Worm (Caenorhabditis elegans) whole organism, L2 larva: ENCODE measurements around the gene gpa-17.

Experiments used
- C34F6.9 ChIP-seq: fragments of 150-350 bp; optimal IDR thresholded peaks from 2 replicates; lab custom pipeline; 2014; ENCODE audit warnings: missing biosample characterization, missing genetic modification characterization
- F13H6.1 ChIP-seq: sonication (generic microtip); optimal IDR thresholded peaks from 2 replicates; lab custom pipeline; 2016; ENCODE audit warnings: missing genetic modification characterization, missing compliant biosample characterization
- R02D3.7 ChIP-seq: fragments of 150-350 bp; optimal IDR thresholded peaks from 2 replicates; lab custom pipeline; 2014; ENCODE audit warnings: missing biosample characterization, missing genetic modification characterization
- Y55F3AM.14 ChIP-seq: fragments of 200-800 bp; sonication (Bioruptor generic); optimal IDR thresholded peaks from 2 replicates; lab custom pipeline; 2018; ENCODE audit warnings: mild to moderate bottlenecking, missing genetic modification characterization, missing compliant biosample characterization
- ZK546.5 ChIP-seq: sonication (generic microtip); optimal IDR thresholded peaks from 2 replicates; lab custom pipeline; 2017; ENCODE audit warnings: missing biosample characterization, missing genetic modification characterization
- alr-1 ChIP-seq: fragments of 150-350 bp; optimal IDR thresholded peaks from 2 replicates; lab custom pipeline; 2014; ENCODE audit warnings: missing biosample characterization, missing genetic modification characterization
- aly-2 ChIP-seq: fragments of 150-350 bp; optimal IDR thresholded peaks from 2 replicates; lab custom pipeline; 2014; ENCODE audit warnings: missing biosample characterization, missing genetic modification characterization
- ama-1 ChIP-seq: fragments of 150-350 bp; optimal IDR thresholded peaks from 2 replicates; lab custom pipeline; 2018; ENCODE audit warnings: inconsistent platforms
- blmp-1 ChIP-seq: sonication (generic microtip); optimal IDR thresholded peaks from 2 replicates; lab custom pipeline; 2017; ENCODE audit warnings: missing genetic modification characterization, mild to moderate bottlenecking, missing compliant biosample characterization, antibody characterized with exemption, moderate library complexity; ENCODE audit not compliant: insufficient read depth
- ceh-16 ChIP-seq: fragments of 150-350 bp; optimal IDR thresholded peaks from 2 replicates; lab custom pipeline; 2014; ENCODE audit warnings: missing biosample characterization, missing genetic modification characterization
- ceh-82 ChIP-seq: fragments of 150-350 bp; optimal IDR thresholded peaks from 2 replicates; lab custom pipeline; 2014; ENCODE audit warnings: missing biosample characterization, missing genetic modification characterization
- crh-2 ChIP-seq: sonication (generic microtip); optimal IDR thresholded peaks from 2 replicates; lab custom pipeline; 2017; ENCODE audit warnings: missing biosample characterization, missing genetic modification characterization
- dmd-4 ChIP-seq: sonication (generic microtip); optimal IDR thresholded peaks from 2 replicates; lab custom pipeline; 2017; ENCODE audit warnings: missing biosample characterization, missing genetic modification characterization
- egl-27 ChIP-seq: sonication (generic microtip); optimal IDR thresholded peaks from 3 replicates; lab custom pipeline; 2017; ENCODE audit warnings: missing biosample characterization, missing genetic modification reagents, missing genetic modification characterization
- elt-1 ChIP-seq: fragments of 150-350 bp; optimal IDR thresholded peaks from 2 replicates; lab custom pipeline; 2014; ENCODE audit warnings: missing biosample characterization, missing genetic modification characterization
- elt-3 ChIP-seq: sonication (generic microtip); optimal IDR thresholded peaks from 2 replicates; lab custom pipeline; 2017; ENCODE audit warnings: missing biosample characterization, missing genetic modification characterization
- fos-1 ChIP-seq: fragments of 150-350 bp; optimal IDR thresholded peaks from 2 replicates; lab custom pipeline; 2014; ENCODE audit warnings: missing biosample characterization, missing genetic modification characterization
- gmeb-1 ChIP-seq: fragments of 150-350 bp; optimal IDR thresholded peaks from 2 replicates; lab custom pipeline; 2014; ENCODE audit warnings: missing biosample characterization, missing genetic modification characterization
- lin-11 ChIP-seq: fragments of 150-350 bp; sonication (generic microtip); optimal IDR thresholded peaks from 2 replicates; lab custom pipeline; 2014; ENCODE audit warnings: missing biosample characterization, missing genetic modification characterization, inconsistent platforms, mixed read lengths
- lin-13 ChIP-seq: fragments of 150-350 bp; optimal IDR thresholded peaks from 2 replicates; lab custom pipeline; 2014; ENCODE audit warnings: missing biosample characterization, missing genetic modification reagents, missing genetic modification characterization
- lin-39 ChIP-seq: fragments of 150-350 bp; optimal IDR thresholded peaks from 2 replicates; lab custom pipeline; 2014; ENCODE audit warnings: missing biosample characterization, missing genetic modification reagents, missing genetic modification characterization
- lsy-2 ChIP-seq, 2 experiments: fragments of 150-350 bp in 1 of 2; sonication (generic microtip) in 1 of 2; optimal IDR thresholded peaks; 2 replicates each; lab custom pipeline; 2014 to 2017; ENCODE audit warnings: missing biosample characterization in 2 of 2, missing genetic modification characterization in 2 of 2
- mab-5 ChIP-seq: fragments of 150-350 bp; optimal IDR thresholded peaks from 2 replicates; lab custom pipeline; 2014; ENCODE audit warnings: missing biosample characterization, missing genetic modification characterization
- mbf-1 ChIP-seq: sonication (generic microtip); optimal IDR thresholded peaks from 2 replicates; lab custom pipeline; 2017; ENCODE audit warnings: missing biosample characterization, missing genetic modification characterization
- mdl-1 ChIP-seq, 2 experiments: fragments of 150-350 bp in 1 of 2; sonication (generic microtip) in 1 of 2; optimal IDR thresholded peaks; 2 replicates each; lab custom pipeline; 2017; ENCODE audit warnings: missing biosample characterization in 2 of 2, missing genetic modification characterization in 2 of 2
- nhr-10 ChIP-seq: sonication (generic microtip); optimal IDR thresholded peaks from 2 replicates; lab custom pipeline; 2017; ENCODE audit warnings: missing biosample characterization, missing genetic modification characterization
- nhr-11 ChIP-seq: fragments of 150-350 bp; optimal IDR thresholded peaks from 2 replicates; lab custom pipeline; 2014; ENCODE audit warnings: missing biosample characterization, missing genetic modification characterization
- nhr-12 ChIP-seq: fragments of 150-350 bp; optimal IDR thresholded peaks from 2 replicates; lab custom pipeline; 2014; ENCODE audit warnings: missing biosample characterization, missing genetic modification characterization
- nhr-129 ChIP-seq: fragments of 150-350 bp; optimal IDR thresholded peaks from 2 replicates; lab custom pipeline; 2014; ENCODE audit warnings: missing biosample characterization, missing genetic modification characterization
- nhr-21 ChIP-seq: fragments of 150-350 bp; optimal IDR thresholded peaks from 2 replicates; lab custom pipeline; 2014; ENCODE audit warnings: missing biosample characterization, missing genetic modification characterization
- nhr-23 ChIP-seq: fragments of 150-350 bp; optimal IDR thresholded peaks from 2 replicates; lab custom pipeline; 2014; ENCODE audit warnings: missing biosample characterization, missing genetic modification reagents, missing genetic modification characterization
- nhr-237 ChIP-seq: fragments of 150-350 bp; optimal IDR thresholded peaks from 2 replicates; lab custom pipeline; 2014; ENCODE audit warnings: missing biosample characterization, missing genetic modification characterization
- nhr-25 ChIP-seq: fragments of 150-350 bp; sonication (generic microtip); optimal IDR thresholded peaks from 3 replicates; lab custom pipeline; 2014; ENCODE audit warnings: missing biosample characterization, missing genetic modification characterization
- nhr-6 ChIP-seq: fragments of 150-350 bp; optimal IDR thresholded peaks from 2 replicates; lab custom pipeline; 2014; ENCODE audit warnings: missing biosample characterization, missing genetic modification characterization
- nhr-77 ChIP-seq: fragments of 150-350 bp; optimal IDR thresholded peaks from 2 replicates; lab custom pipeline; 2014; ENCODE audit warnings: missing biosample characterization, missing genetic modification characterization
- peb-1 ChIP-seq: fragments of 150-350 bp; optimal IDR thresholded peaks from 2 replicates; lab custom pipeline; 2014; ENCODE audit warnings: missing biosample characterization, missing genetic modification characterization
- sem-4 ChIP-seq: fragments of 150-350 bp; optimal IDR thresholded peaks from 2 replicates; lab custom pipeline; 2014; ENCODE audit warnings: missing biosample characterization, missing genetic modification reagents, missing genetic modification characterization
- skn-1 ChIP-seq: sonication (generic microtip); optimal IDR thresholded peaks from 2 replicates; lab custom pipeline; 2017; ENCODE audit warnings: missing biosample characterization, missing genetic modification characterization
- sma-3 ChIP-seq: sonication (generic microtip); optimal IDR thresholded peaks from 2 replicates; lab custom pipeline; 2016; ENCODE audit warnings: missing genetic modification reagents, missing genetic modification characterization, missing compliant biosample characterization
- sma-9 ChIP-seq, 2 experiments: fragments of 150-350 bp in 1 of 2; sonication (generic microtip) in 1 of 2; optimal IDR thresholded peaks; 2 replicates each; lab custom pipeline; 2014 to 2016; ENCODE audit warnings: missing genetic modification characterization in 2 of 2, mild to moderate bottlenecking in 1 of 2, missing biosample characterization in 1 of 2, missing compliant biosample characterization in 1 of 2, missing genetic modification reagents in 1 of 2, moderate library complexity in 1 of 2
- snpc-4 ChIP-seq: fragments of 150-350 bp; optimal IDR thresholded peaks from 2 replicates; lab custom pipeline; 2014; ENCODE audit warnings: missing biosample characterization, missing genetic modification characterization
- unc-39 ChIP-seq: fragments of 150-350 bp; optimal IDR thresholded peaks from 2 replicates; lab custom pipeline; 2014; ENCODE audit warnings: missing biosample characterization, missing genetic modification characterization
- unc-55 ChIP-seq: fragments of 150-350 bp; sonication (generic microtip); optimal IDR thresholded peaks from 3 replicates; lab custom pipeline; 2014; ENCODE audit warnings: missing biosample characterization, missing genetic modification reagents, missing genetic modification characterization
- unc-62 ChIP-seq: fragments of 150-350 bp; optimal IDR thresholded peaks from 2 replicates; lab custom pipeline; 2014; ENCODE audit warnings: missing biosample characterization, missing genetic modification reagents, missing genetic modification characterization
- zag-1 ChIP-seq: fragments of 150-350 bp; optimal IDR thresholded peaks from 2 replicates; lab custom pipeline; 2014; ENCODE audit warnings: missing biosample characterization, missing genetic modification characterization
- ztf-1 ChIP-seq: fragments of 200-800 bp; sonication (Bioruptor generic); conservative IDR thresholded peaks from 2 replicates; pipeline ENCODE4 v1.3.6; 2022; ENCODE audit warnings: missing genetic modification characterization, missing compliant biosample characterization
- ztf-11 ChIP-seq: sonication (generic microtip); optimal IDR thresholded peaks from 2 replicates; lab custom pipeline; 2017; ENCODE audit warnings: missing biosample characterization, missing genetic modification characterization
- ztf-4 ChIP-seq: fragments of 150-350 bp; optimal IDR thresholded peaks from 2 replicates; lab custom pipeline; 2014; ENCODE audit warnings: missing biosample characterization, missing genetic modification characterization

Gene gpa-17

ce11 chrIII:2596984-2597454, 10.7 kb downstream of the gpa-17 start, which contains the start of gene apb-1:
apb-1 (minus strand) TSS chrIII:2597034.
- TF ChIP-seq nhr-77 (peak; percentile 78), nhr-23 (tag; lab: Kevin White, UChicago) (no peak), nhr-237 (peak; percentile 48), sma-3 (GFP tag; lab: Kevin White, UChicago) (peak; percentile 93), nhr-25 (tag; lab: Kevin White, UChicago) (peak; percentile 86), ztf-4 (tag; lab: Kevin White, UChicago) (peak; percentile 80), unc-39 (no peak), dmd-4 (tag; lab: Kevin White, UChicago) (peak; percentile 68), lin-11 (tag; lab: Kevin White, UChicago) (peak; percentile 94), nhr-12 (tag; lab: Kevin White, UChicago) (no peak), peb-1 (no peak), unc-62 (GFP tag; lab: Kevin White, UChicago) (peak; percentile 36), unc-55 (GFP tag; lab: Kevin White, UChicago) (peak; percentile 98), nhr-21 (tag; lab: Kevin White, UChicago) (peak; percentile 92), alr-1 (tag; lab: Kevin White, UChicago) (no peak), blmp-1 (tag; lab: Kevin White, UChicago) (peak; percentile 68), F13H6.1 (peak; percentile 91), nhr-10 (tag; lab: Kevin White, UChicago) (peak; percentile 65), mbf-1 (tag; lab: Kevin White, UChicago) (peak; percentile 23), R02D3.7 (tag; lab: Kevin White, UChicago) (peak; percentile 76), snpc-4 (tag; lab: Kevin White, UChicago) (peak; percentile 61), C34F6.9 (tag; lab: Kevin White, UChicago) (peak; percentile 98), lsy-2 (tag; optimal IDR thresholded peaks at IDR 0.05; lab: Kevin White, UChicago) (peak; percentile 92 to 96), Y55F3AM.14 (GFP tag; lab: Kevin White, UChicago) (no peak), sma-9 (GFP tag; optimal IDR thresholded peaks at IDR 0.05; lab: Kevin White, UChicago) (no peak), sma-9 (tag; optimal IDR thresholded peaks at IDR 0.05; lab: Kevin White, UChicago) (no peak), ceh-82 (tag; lab: Kevin White, UChicago) (peak; percentile 15), nhr-11 (tag; lab: Kevin White, UChicago) (no peak), lin-39 (tag; lab: Kevin White, UChicago) (no peak), mab-5 (tag; lab: Kevin White, UChicago) (peak; percentile 95), crh-2 (tag; lab: Kevin White, UChicago) (peak; percentile 94), elt-1 (tag; lab: Kevin White, UChicago) (no peak), sem-4 (tag; lab: Kevin White, UChicago) (peak; percentile 86), aly-2 (tag; lab: Kevin White, UChicago) (peak; percentile 76), gmeb-1 (tag; lab: Kevin White, UChicago) (peak; percentile 91), ztf-11 (peak; percentile 22), ama-1 (lab: Kevin White, UChicago) (peak; percentile 19), zag-1 (tag; lab: Kevin White, UChicago) (peak; percentile 88), fos-1 (tag; lab: Kevin White, UChicago) (peak; percentile 80), elt-3 (no peak), egl-27 (tag; lab: Kevin White, UChicago) (peak; percentile 92), ceh-16 (tag; lab: Kevin White, UChicago) (peak; percentile 33), ztf-1 (GFP tag; lab: Robert Waterston, UW) (no peak), skn-1 (tag; lab: Kevin White, UChicago) (no peak), ZK546.5 (tag; lab: Kevin White, UChicago) (peak; percentile 40), mdl-1 (tag; optimal IDR thresholded peaks at IDR 0.05; lab: Kevin White, UChicago) (peak in 1 of 2 experiments; percentile 69), nhr-129 (tag; lab: Kevin White, UChicago) (peak; percentile 78), lin-13 (peak; percentile 93), nhr-6 (peak; percentile 77)
